Worm (Caenorhabditis elegans): ENCODE data around the gene Y39A1A.17.
A peak's percentile ranks its signal among the peaks of the same experiment; 100 is the strongest.

Y39A1A.17 gene

DNA sequence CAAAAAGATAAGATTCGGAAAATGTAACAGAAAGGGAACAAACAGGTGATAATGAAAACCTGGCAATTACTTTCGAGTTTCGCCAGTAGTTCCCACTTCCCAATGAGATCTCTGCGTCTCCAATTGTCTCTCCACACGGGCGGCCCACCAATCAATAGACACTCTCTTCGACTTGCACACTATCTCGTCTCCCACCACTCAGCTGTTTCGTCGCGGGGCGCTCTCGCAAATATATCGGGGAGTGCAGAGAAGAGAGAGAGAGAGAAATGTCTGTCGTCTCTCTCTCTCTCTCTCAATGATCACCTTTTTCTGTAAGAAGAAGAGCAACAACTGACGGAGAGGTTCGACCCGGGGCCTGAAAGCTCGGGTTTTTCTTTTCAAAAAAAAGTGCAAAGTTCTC, 29.3 kb upstream of the Y39A1A.17 start (continued):
- no peak for TF ChIP-seq hlh-17 (GFP tag; optimal IDR thresholded peaks at IDR 0.05; ENCODE audit: borderline replicate concordance)
- no peak for TF ChIP-seq unc-62 (GFP tag; optimal IDR thresholded peaks at IDR 0.05)
- TF ChIP-seq sptf-1 (tag; optimal IDR thresholded peaks at IDR 0.05): no peak
- TF ChIP-seq nhr-47 (tag; optimal IDR thresholded peaks at IDR 0.05): peak; percentile 91
- TF ChIP-seq pqm-1 (tag; optimal IDR thresholded peaks at IDR 0.05): no peak
- peak; percentile 95 for TF ChIP-seq snu-23 (GFP tag; optimal IDR thresholded peaks at IDR 0.05)
- TF ChIP-seq ceh-82 (tag; optimal IDR thresholded peaks at IDR 0.05): peak; percentile 79 to 89 (median 83)
- TF ChIP-seq grh-1 (GFP tag; IDR thresholded peaks at IDR 0.05): peak; percentile 76
- no peak for TF ChIP-seq aly-2 (tag; optimal IDR thresholded peaks at IDR 0.05)
- TF ChIP-seq nhr-71 (tag; optimal IDR thresholded peaks at IDR 0.05): peak; percentile 97
- peak in 1 of 2 experiments; percentile 50 for TF ChIP-seq ztf-11 (tag; optimal IDR thresholded peaks at IDR 0.05)
- TF ChIP-seq dpl-1 (GFP tag; optimal IDR thresholded peaks at IDR 0.05): peak; percentile 61 to 63 (median 61)
- TF ChIP-seq nhr-19 (GFP tag; conservative IDR thresholded peaks at IDR 0.05): peak; percentile 93
- TF ChIP-seq ama-1 (optimal IDR thresholded peaks at IDR 0.05): no peak
- peak; percentile 64 for TF ChIP-seq unc-130 (tag; optimal IDR thresholded peaks at IDR 0.05)
- TF ChIP-seq zag-1 (tag; optimal IDR thresholded peaks at IDR 0.05): peak; percentile 18
- peak; percentile 96 for TF ChIP-seq nhr-85 (tag)
- TF ChIP-seq rnt-1 (tag; optimal IDR thresholded peaks at IDR 0.05): peak; percentile 93
- TF ChIP-seq xbp-1 (tag; optimal IDR thresholded peaks at IDR 0.05): peak; percentile 73
- TF ChIP-seq unc-98 (GFP tag; IDR thresholded peaks at IDR 0.05): peak; percentile 62; the same call in 1 of the 2 replicates
- peak; percentile 78 for TF ChIP-seq nhr-11 (tag; optimal IDR thresholded peaks at IDR 0.05)
- TF ChIP-seq C34B4.2 (tag; optimal IDR thresholded peaks at IDR 0.05): peak; percentile 92
- TF ChIP-seq ceh-88 (GFP tag; IDR thresholded peaks at IDR 0.05): no peak; the same call in 1 of the 2 replicates
- TF ChIP-seq mab-9 (GFP tag; IDR thresholded peaks at IDR 0.05): peak; percentile 67
- no peak for TF ChIP-seq ceh-63 (GFP tag; optimal IDR thresholded peaks at IDR 0.05)
- TF ChIP-seq hpl-2 (GFP tag; optimal IDR thresholded peaks at IDR 0.05): no peak
- TF ChIP-seq unc-30 (tag; optimal IDR thresholded peaks at IDR 0.05): no peak
- peak; percentile 55 for TF ChIP-seq nhr-237 (tag; optimal IDR thresholded peaks at IDR 0.05)
- TF ChIP-seq egl-27 (tag; optimal IDR thresholded peaks at IDR 0.05): peak in 1 of 2 experiments; percentile 28
- TF ChIP-seq Y116A8C.19 (tag; optimal IDR thresholded peaks at IDR 0.05; ENCODE audit: borderline replicate concordance): no peak
- TF ChIP-seq C16A3.4 (tag; optimal IDR thresholded peaks at IDR 0.05): peak; percentile 68
- TF ChIP-seq nhr-20 (tag; optimal IDR thresholded peaks at IDR 0.05): peak; percentile 95
- no peak for TF ChIP-seq nhr-28 (tag; optimal IDR thresholded peaks at IDR 0.05)
- peak; percentile 60 for TF ChIP-seq blmp-1 (tag; optimal IDR thresholded peaks at IDR 0.05)
- TF ChIP-seq lin-35 (GFP tag; optimal IDR thresholded peaks at IDR 0.05): peak; percentile 76 to 78
- no peak for TF ChIP-seq hlh-4 (tag; optimal IDR thresholded peaks at IDR 0.05)
- TF ChIP-seq pax-3 (tag; optimal IDR thresholded peaks at IDR 0.05): peak; percentile 75
- TF ChIP-seq isw-1 (GFP tag; IDR thresholded peaks at IDR 0.05): peak; percentile 75
- TF ChIP-seq alr-1 (tag; optimal IDR thresholded peaks at IDR 0.05; ENCODE audit: borderline replicate concordance): no peak
- TF ChIP-seq mef-2 (tag; optimal IDR thresholded peaks at IDR 0.05): peak; percentile 5
- peak; percentile 92 for TF ChIP-seq tbx-2 (tag; optimal IDR thresholded peaks at IDR 0.05)
- peak; percentile 82 to 85 for TF ChIP-seq lsy-2 (tag; optimal IDR thresholded peaks at IDR 0.05)
- TF ChIP-seq fkh-4 (tag; optimal IDR thresholded peaks at IDR 0.05; ENCODE audit: borderline replicate concordance): no peak
- peak; percentile 91 for TF ChIP-seq swsn-7 (tag; optimal IDR thresholded peaks at IDR 0.05)
- no peak for TF ChIP-seq sox-4 (tag; optimal IDR thresholded peaks at IDR 0.05)
- peak; percentile 80 for TF ChIP-seq jun-1 (tag; optimal IDR thresholded peaks at IDR 0.05)
- TF ChIP-seq nhr-12 (tag; optimal IDR thresholded peaks at IDR 0.05): no peak
- peak in 1 of 2 experiments; percentile 84 for TF ChIP-seq mdl-1 (tag; optimal IDR thresholded peaks at IDR 0.05)
- TF ChIP-seq ztf-4 (tag; optimal IDR thresholded peaks at IDR 0.05): peak; percentile 82
- TF ChIP-seq pag-3 (tag; optimal IDR thresholded peaks at IDR 0.05; ENCODE audit: borderline replicate concordance, insufficient read depth): peak; percentile 59
- TF ChIP-seq nhr-84 (tag; optimal IDR thresholded peaks at IDR 0.05): no peak
- TF ChIP-seq lin-14 (GFP tag; optimal IDR thresholded peaks at IDR 0.05): peak; percentile 98
- TF ChIP-seq unc-86 (tag; optimal IDR thresholded peaks at IDR 0.05): peak; percentile 81
